Fruit fly (Drosophila melanogaster): ENCODE data around the gene vilya.

Gene vilya

dm6 chrX:2743020-2743419, 16.5 kb downstream of the vilya start:
- no peak for TF ChIP-seq ro (GFP tag; IDR thresholded peaks at IDR 0.05)
- TF ChIP-seq ranshi (GFP tag; IDR thresholded peaks at IDR 0.05) = peak; percentile 84
- no peak for TF ChIP-seq D19A (tag; optimal IDR thresholded peaks at IDR 0.05)
- peak; percentile 64 for TF ChIP-seq Chrac-16 (GFP tag; optimal IDR thresholded peaks at IDR 0.05)
- no peak for TF ChIP-seq chinmo (GFP tag; IDR thresholded peaks at IDR 0.05; ENCODE audit: partially characterized antibody)
- peak; percentile 79 for TF ChIP-seq CG12155 (GFP tag; optimal IDR thresholded peaks at IDR 0.05)
- peak; percentile 76 for TF ChIP-seq D19B (GFP tag; optimal IDR thresholded peaks at IDR 0.05)
- no peak for TF ChIP-seq jing (GFP tag; optimal IDR thresholded peaks at IDR 0.05)
- peak; percentile 54; the same call in 1 of the 3 replicates for TF ChIP-seq gce (GFP tag; IDR thresholded peaks at IDR 0.05)
- TF ChIP-seq CG17361 (GFP tag; IDR thresholded peaks at IDR 0.05) = peak; percentile 60; the same call in 2 of the 3 replicates
- no peak for TF ChIP-seq corto (GFP tag; optimal IDR thresholded peaks at IDR 0.05)
- TF ChIP-seq shn (GFP tag; optimal IDR thresholded peaks at IDR 0.05) = peak; percentile 57
- peak; percentile 72 for TF ChIP-seq CG30403 (GFP tag; optimal IDR thresholded peaks at IDR 0.05)
- peak; percentile 80 for TF ChIP-seq sisA (GFP tag; IDR thresholded peaks at IDR 0.05)
- TF ChIP-seq Med (GFP tag) = peak; percentile 97
- no peak for TF ChIP-seq Hr78 (GFP tag; optimal IDR thresholded peaks at IDR 0.05)
- TF ChIP-seq kah (GFP tag; optimal IDR thresholded peaks at IDR 0.05) = peak; percentile 29
- peak; percentile 53 for TF ChIP-seq CG5245 (GFP tag; optimal IDR thresholded peaks at IDR 0.05)
- peak; percentile 70 for TF ChIP-seq Nf-YA (GFP tag; IDR thresholded peaks at IDR 0.05)
- TF ChIP-seq CG18599 (GFP tag; optimal IDR thresholded peaks at IDR 0.05) = peak; percentile 92
- no peak for TF ChIP-seq Bgb (GFP tag; IDR thresholded peaks at IDR 0.05; ENCODE audit: partially characterized antibody)
- peak; percentile 5 for TF ChIP-seq CG10979 (tag; optimal IDR thresholded peaks at IDR 0.05)
- TF ChIP-seq eyg (GFP tag; optimal IDR thresholded peaks at IDR 0.05) = peak; percentile 72
- TF ChIP-seq esg (GFP tag; conservative IDR thresholded peaks at IDR 0.05) = peak; percentile 86
- TF ChIP-seq trh (GFP tag; optimal IDR thresholded peaks at IDR 0.05) = peak; percentile 27
- peak; percentile 95 for TF ChIP-seq CG2120 (GFP tag; optimal IDR thresholded peaks at IDR 0.05)
- TF ChIP-seq Eip74EF (GFP tag; optimal IDR thresholded peaks at IDR 0.05) = no peak
- TF ChIP-seq CG7786 (GFP tag; optimal IDR thresholded peaks at IDR 0.05) = peak; percentile 85
- peak; percentile 85 for TF ChIP-seq sug (tag; optimal IDR thresholded peaks at IDR 0.05)
- TF ChIP-seq Myb (GFP tag; optimal IDR thresholded peaks at IDR 0.05) = peak; percentile 74
- no peak for TF ChIP-seq Elba2 (GFP tag; optimal IDR thresholded peaks at IDR 0.05)
- TF ChIP-seq CG18476 (GFP tag; optimal IDR thresholded peaks at IDR 0.05) = peak; percentile 64
- peak; percentile 87 for TF ChIP-seq Meics (GFP tag; optimal IDR thresholded peaks at IDR 0.05)
- TF ChIP-seq Bteb2 (GFP tag; optimal IDR thresholded peaks at IDR 0.05) = peak; percentile 73
- peak; percentile 52 for TF ChIP-seq CG1233 (GFP tag; optimal IDR thresholded peaks at IDR 0.05)
- TF ChIP-seq CG6813 (GFP tag; optimal IDR thresholded peaks at IDR 0.05) = peak; percentile 68
- TF ChIP-seq CG9215 (GFP tag; IDR thresholded peaks at IDR 0.05) = peak; percentile 81
- peak; percentile 41 for TF ChIP-seq Nf-YB (GFP tag; optimal IDR thresholded peaks at IDR 0.05)
- peak; percentile 85 for TF ChIP-seq E2f1 (GFP tag; IDR thresholded peaks at IDR 0.05)
- peak; percentile 88 for TF ChIP-seq CG6175 (GFP tag; IDR thresholded peaks at IDR 0.05)
- TF ChIP-seq lilli (GFP tag; optimal IDR thresholded peaks at IDR 0.05) = peak; percentile 92
- TF ChIP-seq sim (GFP tag; IDR thresholded peaks at IDR 0.05) = peak; percentile 15; the same call in 1 of the 2 replicates
- TF ChIP-seq CG3995 (GFP tag; optimal IDR thresholded peaks at IDR 0.05) = peak; percentile 52
- TF ChIP-seq B-H2 (GFP tag; optimal IDR thresholded peaks at IDR 0.05) = no peak
- no peak for TF ChIP-seq sqz (GFP tag; optimal IDR thresholded peaks at IDR 0.05)
- TF ChIP-seq CG8944 (GFP tag; optimal IDR thresholded peaks at IDR 0.05) = peak; percentile 77
- TF ChIP-seq lola (GFP tag; optimal IDR thresholded peaks at IDR 0.05) = no peak
- TF ChIP-seq zf30C (GFP tag; optimal IDR thresholded peaks at IDR 0.05) = no peak
- TF ChIP-seq CG12104 (GFP tag; optimal IDR thresholded peaks at IDR 0.05) = peak; percentile 67
- TF ChIP-seq HLH3B (GFP tag; IDR thresholded peaks at IDR 0.05) = peak; percentile 85
- TF ChIP-seq CG15479 (GFP tag; optimal IDR thresholded peaks at IDR 0.05) = no peak
